Fruit fly (Drosophila melanogaster) whole organism, pupa: ENCODE data around the gene CG6403.

ENCODE experiments used
- CG10348 ChIP-seq: fragments of 200-800 bp; sonication (Bioruptor generic); IDR thresholded peaks from 2 replicates; pipeline ENCODE4 v1.3.6; 2022; ENCODE audit warnings: missing biosample characterization, missing genetic modification characterization
- CG12605 ChIP-seq: fragments of 200-800 bp; sonication (Bioruptor generic); IDR thresholded peaks from 2 replicates; pipeline ENCODE4 v1.3.6; 2022; ENCODE audit warnings: missing biosample characterization, missing genetic modification characterization
- CG13204 ChIP-seq: fragments of 200-800 bp; sonication (Bioruptor generic); optimal IDR thresholded peaks from 2 replicates; lab custom pipeline; 2018; ENCODE audit warnings: missing biosample characterization, mild to moderate bottlenecking, missing genetic modification characterization, moderate library complexity
- CG14655 ChIP-seq: fragments of 200-800 bp; sonication (Bioruptor generic); optimal IDR thresholded peaks from 3 replicates; lab custom pipeline; 2017; ENCODE audit warnings: mild to moderate bottlenecking, missing biosample characterization, missing genetic modification reagents, missing genetic modification characterization
- CG15710 ChIP-seq: fragments of 200-800 bp; sonication (Bioruptor generic); optimal IDR thresholded peaks from 2 replicates; lab custom pipeline; 2018; ENCODE audit warnings: missing biosample characterization, mild to moderate bottlenecking, missing genetic modification characterization, moderate library complexity
- CG17806 ChIP-seq: fragments of 200-800 bp; sonication (Bioruptor generic); optimal IDR thresholded peaks from 2 replicates; lab custom pipeline; 2018; ENCODE audit warnings: missing biosample characterization, mild to moderate bottlenecking, missing genetic modification characterization, moderate library complexity
- CG32121 ChIP-seq: fragments of 200-800 bp; sonication (Bioruptor generic); IDR thresholded peaks from 2 replicates; pipeline ENCODE4 v1.3.6; 2022; ENCODE audit warnings: missing biosample characterization, missing genetic modification characterization
- CG34367 ChIP-seq: fragments of 200-800 bp; sonication (Bioruptor generic); optimal IDR thresholded peaks from 2 replicates; lab custom pipeline; 2018; ENCODE audit warnings: missing biosample characterization, mild to moderate bottlenecking, missing genetic modification characterization
- CG4496 ChIP-seq: fragments of 200-800 bp; sonication (Bioruptor generic); IDR thresholded peaks from 3 replicates; pipeline ENCODE4 v1.3.6; 2022; ENCODE audit warnings: missing biosample characterization, missing genetic modification characterization
- CG8159 ChIP-seq: fragments of 200-800 bp; sonication (Bioruptor generic); optimal IDR thresholded peaks from 3 replicates; lab custom pipeline; 2018; ENCODE audit warnings: missing biosample characterization, mild to moderate bottlenecking, missing genetic modification characterization, moderate library complexity
- CG8301 ChIP-seq: fragments of 200-800 bp; sonication (Bioruptor generic); optimal IDR thresholded peaks from 2 replicates; lab custom pipeline; 2018; ENCODE audit warnings: missing biosample characterization, mild to moderate bottlenecking, missing genetic modification characterization
- CG9948 ChIP-seq: fragments of 200-800 bp; sonication (Bioruptor generic); optimal IDR thresholded peaks from 2 replicates; lab custom pipeline; 2018; ENCODE audit warnings: missing biosample characterization, mild to moderate bottlenecking, missing genetic modification characterization, moderate library complexity
- D1 ChIP-seq: fragments of 200-800 bp; sonication (Bioruptor generic); optimal IDR thresholded peaks from 2 replicates; lab custom pipeline; 2018; ENCODE audit warnings: missing biosample characterization, mild to moderate bottlenecking, missing genetic modification characterization, moderate library complexity
- EcR ChIP-seq: fragments of 200-800 bp; sonication (Bioruptor generic); optimal IDR thresholded peaks from 3 replicates; lab custom pipeline; 2019; ENCODE audit warnings: missing biosample characterization, missing genetic modification characterization, mild to moderate bottlenecking, moderate library complexity, missing genetic modification reagents
- Ets98B ChIP-seq: fragments of 200-800 bp; sonication (Bioruptor generic); IDR thresholded peaks from 2 replicates; pipeline ENCODE4 v1.3.6; 2022; ENCODE audit warnings: missing biosample characterization, missing genetic modification characterization
- Pif1A ChIP-seq: fragments of 200-800 bp; sonication (Bioruptor generic); optimal IDR thresholded peaks from 3 replicates; lab custom pipeline; 2016; ENCODE audit warnings: missing biosample characterization, missing genetic modification characterization
- Pif1B ChIP-seq: fragments of 200-800 bp; sonication (Bioruptor generic); optimal IDR thresholded peaks from 3 replicates; lab custom pipeline; 2016; ENCODE audit warnings: missing biosample characterization, missing genetic modification characterization
- Snoo ChIP-seq: fragments of 200-800 bp; sonication (Bioruptor generic); optimal IDR thresholded peaks from 3 replicates; lab custom pipeline; 2017; ENCODE audit warnings: missing biosample characterization, mild to moderate bottlenecking, missing genetic modification characterization, inconsistent platforms
- fd96Ca ChIP-seq: fragments of 200-800 bp; sonication (Bioruptor generic); IDR thresholded peaks from 3 replicates; pipeline ENCODE4 v1.3.6; 2022; ENCODE audit warnings: missing biosample characterization, missing genetic modification characterization
- gl ChIP-seq: fragments of 200-800 bp; sonication (Bioruptor generic); optimal IDR thresholded peaks from 2 replicates; lab custom pipeline; 2018; ENCODE audit warnings: missing biosample characterization, mild to moderate bottlenecking, missing genetic modification characterization
- rn ChIP-seq: fragments of 200-800 bp; sonication (Bioruptor generic); IDR thresholded peaks from 2 replicates; pipeline ENCODE4 v1.3.6; 2022; ENCODE audit warnings: missing biosample characterization, missing genetic modification characterization

Gene CG6403

DNA sequence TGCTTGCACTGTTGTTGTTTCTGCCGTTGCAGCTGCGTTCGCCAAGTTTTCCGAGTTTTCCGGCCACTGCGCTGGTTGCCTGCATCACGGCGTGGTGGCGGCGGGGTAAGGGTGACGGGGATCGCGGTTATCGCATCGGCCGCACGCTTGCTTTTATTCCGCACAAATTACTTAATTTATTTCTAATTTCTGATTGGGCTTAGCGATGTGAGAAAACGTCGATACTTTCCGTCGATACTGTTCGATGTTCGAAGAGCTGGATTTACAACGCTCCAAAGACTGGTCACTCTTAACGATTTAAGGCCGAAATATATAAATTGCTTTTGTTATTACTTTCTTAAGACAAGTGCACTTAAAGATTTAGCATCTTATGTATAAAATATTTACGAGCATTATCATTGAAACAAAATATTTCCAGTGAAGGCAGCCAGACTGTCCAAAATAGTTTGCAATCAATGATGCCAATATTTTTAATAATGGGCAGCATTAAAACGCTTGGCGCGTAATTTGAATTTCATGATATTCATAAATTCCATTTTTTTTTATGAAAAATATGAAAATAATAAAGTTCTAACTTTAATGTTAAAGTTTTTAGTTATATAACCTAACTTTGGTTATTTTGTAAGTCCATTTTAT, 11.0 kb downstream of the CG6403 start, which contains the start of gene CG6420:
Gene CG6420 (minus strand): TSS at position 240 of the 636 bp plus-strand sequence.
- TF ChIP-seq CG4496 (GFP tag; lab: Robert Waterston, UW) (peak; percentile 39; the same call in 1 of the 3 replicates), CG8301 (tag; lab: Kevin White, UChicago) (no peak)

DNA sequence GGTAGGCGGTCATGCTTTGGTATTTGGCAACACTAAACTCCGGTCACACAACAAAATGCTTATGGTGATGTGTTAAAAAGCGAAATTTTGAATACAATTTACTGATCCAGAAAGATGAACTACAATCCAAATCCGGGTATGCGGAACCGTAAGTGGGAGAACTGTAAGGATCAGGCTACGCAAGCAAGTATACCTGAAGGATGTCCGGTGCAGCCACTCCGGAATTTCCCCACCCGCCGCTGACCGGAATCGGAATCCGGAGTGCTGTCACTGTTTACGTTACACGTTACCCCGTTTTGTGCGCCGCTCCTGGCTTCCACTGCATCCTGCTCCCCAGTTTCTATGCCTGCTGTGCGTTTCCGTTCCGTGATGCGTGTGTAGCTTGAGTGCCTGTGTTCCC, 18.2 kb downstream of the CG6403 start, which contains the start of gene Yif1:
Gene Yif1 (plus strand): TSS at position 8 of the 400 bp plus-strand sequence.
- TF ChIP-seq D1 = no peak
- TF ChIP-seq fd96Ca = 0 out of 3 replicates have a peak, but pooled peaks have one; percentile 8
- TF ChIP-seq Pif1B (GFP tag; lab: Kevin White, UChicago) = no peak
- TF ChIP-seq gl (tag; lab: Kevin White, UChicago) = no peak
- TF ChIP-seq CG4496 (GFP tag; lab: Robert Waterston, UW) = no peak

DNA sequence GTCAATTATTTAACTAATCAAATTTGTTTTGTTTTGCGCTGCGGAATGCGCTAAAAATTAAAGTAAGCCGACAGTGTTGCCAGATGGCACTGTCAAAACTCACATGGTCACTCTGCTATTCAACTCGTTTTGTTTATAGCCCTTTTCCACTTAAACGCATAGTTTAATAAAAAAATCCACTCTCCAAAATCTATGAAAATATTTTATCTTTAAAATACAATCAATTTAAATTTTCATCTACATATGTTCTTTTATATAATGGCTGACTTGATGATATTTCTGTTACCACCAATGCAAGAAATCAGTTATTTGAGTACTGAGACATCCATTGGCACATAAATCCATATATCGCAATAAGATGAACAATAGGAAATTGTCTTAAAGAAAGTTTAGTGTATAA, 18.8 kb downstream of the CG6403 start, which contains the start of gene CG6425:
Gene CG6425 (minus strand): TSS at position 95 of the 400 bp plus-strand sequence.
- TF ChIP-seq CG34367 (tag; lab: Kevin White, UChicago) (peak; percentile 13), fd96Ca (no peak), CG10348 (no peak), rn (no peak), Pif1B (GFP tag; lab: Kevin White, UChicago) (no peak), CG15710 (tag; lab: Kevin White, UChicago) (peak; percentile 54), CG13204 (no peak), EcR (GFP tag; lab: Kevin White, UChicago) (no peak), gl (tag; lab: Kevin White, UChicago) (no peak), CG14655 (GFP tag; lab: Kevin White, UChicago) (no peak), D1 (no peak), Ets98B (GFP tag; lab: Robert Waterston, UW) (no peak), CG32121 (GFP tag; lab: Robert Waterston, UW) (no peak), CG8159 (tag; lab: Kevin White, UChicago) (peak; percentile 31), CG12605 (GFP tag; lab: Robert Waterston, UW) (no peak), CG17806 (tag; lab: Kevin White, UChicago) (peak; percentile 23), CG8301 (tag; lab: Kevin White, UChicago) (no peak), CG9948 (tag; lab: Kevin White, UChicago) (peak; percentile 12), CG4496 (GFP tag; lab: Robert Waterston, UW) (0 out of 3 replicates have a peak, but pooled peaks have one; percentile 21), Snoo (tag; lab: Kevin White, UChicago) (no peak), Pif1A (GFP tag; lab: Kevin White, UChicago) (no peak)

DNA sequence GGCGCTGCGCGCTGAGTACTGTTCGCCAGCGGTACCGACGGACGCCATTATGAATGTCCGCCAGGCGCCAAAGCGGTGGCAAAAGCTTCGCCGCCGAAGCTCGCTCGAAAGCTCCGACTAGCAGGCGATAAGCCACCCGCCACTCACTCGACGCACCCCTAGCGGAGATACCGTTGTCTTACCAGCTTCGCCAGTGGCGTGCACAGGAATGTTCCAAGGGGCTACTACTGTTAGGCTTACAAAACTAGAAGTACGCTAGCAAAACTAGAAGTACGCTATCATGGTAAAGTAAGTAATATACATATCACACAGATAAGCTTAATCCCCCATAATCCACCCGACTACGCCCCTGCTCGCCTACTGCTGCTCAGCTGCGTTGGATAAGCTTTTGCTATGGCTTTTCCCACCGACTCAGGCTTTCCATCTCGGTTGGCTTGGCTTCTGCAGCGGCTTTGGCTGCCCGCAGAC, 22.0 kb downstream of the CG6403 start, which contains the start of gene amon:
Gene amon (minus strand): TSS at position 51 of the 468 bp plus-strand sequence.
- no peak for TF ChIP-seq D1
- TF ChIP-seq Pif1B (GFP tag; lab: Kevin White, UChicago) = peak; percentile 93
- peak; percentile 97 for TF ChIP-seq Pif1A (GFP tag; lab: Kevin White, UChicago)
- peak; percentile 93 for TF ChIP-seq CG9948 (tag; lab: Kevin White, UChicago)
- peak; percentile 97 for TF ChIP-seq CG15710 (tag; lab: Kevin White, UChicago)
- TF ChIP-seq CG34367 (tag; lab: Kevin White, UChicago) = peak; percentile 95
- peak; percentile 94 for TF ChIP-seq CG8301 (tag; lab: Kevin White, UChicago)
- no peak for TF ChIP-seq EcR (GFP tag; lab: Kevin White, UChicago)
- TF ChIP-seq CG8159 (tag; lab: Kevin White, UChicago) = peak; percentile 96
- TF ChIP-seq rn = peak; percentile 96
- peak; percentile 96 for TF ChIP-seq CG12605 (GFP tag; lab: Robert Waterston, UW)
- peak; percentile 98 for TF ChIP-seq Ets98B (GFP tag; lab: Robert Waterston, UW)
- TF ChIP-seq gl (tag; lab: Kevin White, UChicago) = peak; percentile 94
- TF ChIP-seq CG4496 (GFP tag; lab: Robert Waterston, UW) = peak; percentile 99
- peak; percentile 91 for TF ChIP-seq CG13204
- TF ChIP-seq CG32121 (GFP tag; lab: Robert Waterston, UW) = peak; percentile 98
- TF ChIP-seq CG14655 (GFP tag; lab: Kevin White, UChicago) = peak; percentile 94
- peak; percentile 93 for TF ChIP-seq CG10348
- TF ChIP-seq CG17806 (tag; lab: Kevin White, UChicago) = peak; percentile 95
- TF ChIP-seq Snoo (tag; lab: Kevin White, UChicago) = peak; percentile 94
- TF ChIP-seq fd96Ca = peak; percentile 99

DNA sequence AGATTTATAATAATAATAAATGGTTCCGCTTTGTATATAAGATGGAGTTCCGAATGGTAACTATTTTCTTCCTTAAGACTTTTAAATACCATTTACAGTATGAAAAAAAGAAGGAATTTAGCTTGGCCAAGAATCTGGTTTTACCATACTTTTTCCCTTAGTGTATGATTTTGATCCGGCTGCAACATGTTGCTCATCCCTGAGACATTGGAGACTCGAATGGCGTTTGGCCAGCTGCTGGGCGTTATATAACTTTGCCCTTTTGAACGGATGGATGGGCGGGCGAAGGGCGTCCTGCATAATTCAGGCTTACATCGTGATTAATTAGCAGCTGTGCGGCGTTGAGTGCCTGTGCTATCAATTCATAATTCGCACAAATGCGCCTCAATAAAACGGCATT, 31.8 kb downstream of the CG6403 start:
- TF ChIP-seq Snoo (tag; lab: Kevin White, UChicago) (no peak), fd96Ca (no peak), Ets98B (GFP tag; lab: Robert Waterston, UW) (no peak), CG13204 (no peak), EcR (GFP tag; lab: Kevin White, UChicago) (no peak), rn (no peak), CG34367 (tag; lab: Kevin White, UChicago) (no peak), CG10348 (no peak), CG32121 (GFP tag; lab: Robert Waterston, UW) (no peak), CG15710 (tag; lab: Kevin White, UChicago) (no peak)

DNA sequence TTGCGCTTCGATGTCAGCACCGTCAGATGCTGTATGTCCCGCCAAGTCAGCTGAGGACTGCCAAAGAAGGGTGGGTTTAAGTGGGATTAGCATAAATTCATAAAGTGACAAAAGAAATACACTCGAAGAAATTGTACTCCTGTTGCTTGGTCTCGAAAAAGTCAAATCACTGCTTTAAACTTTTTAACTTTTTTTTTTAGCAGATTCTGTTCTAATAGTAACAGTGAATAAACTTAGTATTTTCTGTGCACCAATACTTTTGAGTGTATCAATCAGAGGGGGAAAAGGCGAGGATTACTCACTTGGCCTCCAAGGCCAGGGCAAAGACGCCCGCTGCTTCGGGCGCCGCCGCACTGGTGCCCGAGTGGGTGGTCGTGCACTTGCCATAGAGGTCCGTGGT, 36.0 kb downstream of the CG6403 start:
- TF ChIP-seq CG8301 (tag; lab: Kevin White, UChicago) (no peak), CG34367 (tag; lab: Kevin White, UChicago) (no peak), CG32121 (GFP tag; lab: Robert Waterston, UW) (no peak), Pif1A (GFP tag; lab: Kevin White, UChicago) (no peak), CG15710 (tag; lab: Kevin White, UChicago) (no peak), CG10348 (no peak), gl (tag; lab: Kevin White, UChicago) (no peak), CG9948 (tag; lab: Kevin White, UChicago) (no peak), Snoo (tag; lab: Kevin White, UChicago) (no peak), CG4496 (GFP tag; lab: Robert Waterston, UW) (no peak)
- TF ChIP-seq, all 21 proteins: peak for 0
